Fruit fly (Drosophila melanogaster): Measurements from ENCODE around the gene lsn.

dm6 chr3R:21832203-21832602 is 32.8 kb upstream of the lsn start, which contains the start of gene Gr93a:
- no peak for TF ChIP-seq h (optimal IDR thresholded peaks at IDR 0.05)
- TF ChIP-seq bsh (GFP tag; optimal IDR thresholded peaks at IDR 0.05) = no peak
- no peak for TF ChIP-seq ken (GFP tag; IDR thresholded peaks at IDR 0.05)
- no peak for TF ChIP-seq hb (GFP tag; IDR thresholded peaks at IDR 0.05; ENCODE audit: partially characterized antibody)
- TF ChIP-seq Mad (GFP tag; optimal IDR thresholded peaks at IDR 0.05) = no peak
- TF ChIP-seq CG6765 (GFP tag; optimal IDR thresholded peaks at IDR 0.05) = no peak
- no peak for TF ChIP-seq CG2120 (GFP tag; optimal IDR thresholded peaks at IDR 0.05)
- no peak for TF ChIP-seq tll (GFP tag; optimal IDR thresholded peaks at IDR 0.05)
- no peak for TF ChIP-seq dmrt11E (tag; optimal IDR thresholded peaks at IDR 0.05)
- TF ChIP-seq CG14014 (GFP tag; IDR thresholded peaks at IDR 0.05) = no peak
